Fruit fly (Drosophila melanogaster): Measurements from ENCODE around the gene Noc1.

Gene Noc1

DNA sequence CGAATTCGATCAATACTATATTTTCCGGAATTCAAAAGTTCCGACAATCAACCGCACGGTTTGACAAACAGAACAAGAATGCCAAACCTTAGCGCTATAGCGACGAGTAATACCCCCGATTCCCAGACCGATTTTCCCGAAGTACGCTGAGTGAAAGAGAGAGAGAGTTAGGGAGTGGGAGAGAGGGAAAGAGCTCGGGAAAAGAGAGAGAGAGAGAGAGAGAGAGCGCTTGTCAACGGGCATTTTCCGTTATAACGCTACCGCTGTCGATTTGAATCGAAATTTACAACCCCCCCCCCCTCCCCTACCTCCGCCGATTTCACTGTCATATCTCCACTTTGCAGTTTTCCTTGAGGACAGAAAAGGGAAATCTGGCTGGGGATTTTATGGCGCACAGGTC lies 28.0 kb upstream of the Noc1 start (continued):
- TF ChIP-seq Doc3 (GFP tag; IDR thresholded peaks at IDR 0.05; ENCODE audit: partially characterized antibody) (no peak), CG6791 (GFP tag; IDR thresholded peaks at IDR 0.05; ENCODE audit: partially characterized antibody) (peak; percentile 65; the same call in 1 of the 3 replicates), Trl (optimal IDR thresholded peaks at IDR 0.05) (peak; percentile 72 to 94), Trl (GFP tag; optimal IDR thresholded peaks at IDR 0.05) (no peak), NK7.1 (GFP tag; optimal IDR thresholded peaks at IDR 0.05) (no peak), al (GFP tag; IDR thresholded peaks at IDR 0.05) (no peak), ci (GFP tag; IDR thresholded peaks at IDR 0.05) (0 out of 3 replicates have a peak, but pooled peaks have one; percentile 35), bsh (GFP tag; optimal IDR thresholded peaks at IDR 0.05) (no peak), fd3F (GFP tag; optimal IDR thresholded peaks at IDR 0.05) (no peak), CG6765 (GFP tag; optimal IDR thresholded peaks at IDR 0.05) (no peak), CG13894 (tag; optimal IDR thresholded peaks at IDR 0.05) (peak; percentile 81), tll (GFP tag; optimal IDR thresholded peaks at IDR 0.05) (no peak), lov (optimal IDR thresholded peaks at IDR 0.05) (no peak), lov (GFP tag; IDR thresholded peaks at IDR 0.05) (no peak), C15 (GFP tag; IDR thresholded peaks at IDR 0.05) (no peak), CG12299 (tag; optimal IDR thresholded peaks at IDR 0.05) (no peak), Atf-2 (GFP tag; optimal IDR thresholded peaks at IDR 0.05) (no peak), fu2 (GFP tag; optimal IDR thresholded peaks at IDR 0.05) (no peak), CG1529 (GFP tag; optimal IDR thresholded peaks at IDR 0.05) (peak; percentile 97), CG32772 (GFP tag; IDR thresholded peaks at IDR 0.05) (no peak), CG12744 (GFP tag; optimal IDR thresholded peaks at IDR 0.05) (no peak), CG1832 (GFP tag; optimal IDR thresholded peaks at IDR 0.05) (peak; percentile 67), Xbp1 (GFP tag; optimal IDR thresholded peaks at IDR 0.05) (no peak), CG7556 (GFP tag; optimal IDR thresholded peaks at IDR 0.05) (no peak), Deaf1 (tag; optimal IDR thresholded peaks at IDR 0.05) (peak; percentile 89), CG31365 (tag; optimal IDR thresholded peaks at IDR 0.05) (no peak), kni (GFP tag; optimal IDR thresholded peaks at IDR 0.05) (peak; percentile 24), ATbp (GFP tag; optimal IDR thresholded peaks at IDR 0.05) (no peak), gem (tag; optimal IDR thresholded peaks at IDR 0.05) (no peak), CG12391 (tag; optimal IDR thresholded peaks at IDR 0.05) (no peak), z (GFP tag; IDR thresholded peaks at IDR 0.05) (peak; percentile 87), CG4820 (GFP tag; optimal IDR thresholded peaks at IDR 0.05) (no peak), CG7357 (GFP tag; IDR thresholded peaks at IDR 0.05) (no peak), grn (GFP tag; optimal IDR thresholded peaks at IDR 0.05) (no peak), dan (GFP tag; IDR thresholded peaks at IDR 0.05) (no peak), gcm (GFP tag; optimal IDR thresholded peaks at IDR 0.05) (no peak), toy (GFP tag; IDR thresholded peaks at IDR 0.05) (no peak), CG1602 (GFP tag; optimal IDR thresholded peaks at IDR 0.05) (no peak), pb (GFP tag; optimal IDR thresholded peaks at IDR 0.05) (no peak), yki (optimal IDR thresholded peaks at IDR 0.05) (peak; percentile 68), CG5180 (GFP tag; optimal IDR thresholded peaks at IDR 0.05) (no peak), pzg (GFP tag; optimal IDR thresholded peaks at IDR 0.05) (no peak), pita (GFP tag; optimal IDR thresholded peaks at IDR 0.05) (no peak), bcd (GFP tag; optimal IDR thresholded peaks at IDR 0.05) (no peak), dysf (GFP tag; IDR thresholded peaks at IDR 0.05) (no peak), pan (optimal IDR thresholded peaks at IDR 0.05) (no peak), pan (GFP tag; optimal IDR thresholded peaks at IDR 0.05 in 1 of 2, IDR thresholded peaks at IDR 0.05 in 1 of 2) (peak in 1 of 2 experiments; percentile 18), CG43689 (GFP tag; IDR thresholded peaks at IDR 0.05) (no peak), CG16813 (GFP tag; IDR thresholded peaks at IDR 0.05; ENCODE audit: partially characterized antibody) (no peak), CG8924 (tag; optimal IDR thresholded peaks at IDR 0.05) (no peak), Meics (GFP tag; optimal IDR thresholded peaks at IDR 0.05) (no peak), so (GFP tag; IDR thresholded peaks at IDR 0.05) (no peak), sim (GFP tag; IDR thresholded peaks at IDR 0.05) (no peak)
